Fruit fly (Drosophila melanogaster) whole organism, embryonic: ENCODE measurements around the gene CG42240.

Experiments used
- Abd-B ChIP-seq: fragments of 200-800 bp; sonication (Bioruptor generic); optimal IDR thresholded peaks from 2 replicates; lab custom pipeline; 2018; ENCODE audit warnings: missing biosample characterization, mild to moderate bottlenecking, missing genetic modification characterization, moderate library complexity
- Blimp-1 ChIP-seq: fragments of 200-800 bp; sonication (Bioruptor generic); optimal IDR thresholded peaks from 3 replicates; lab custom pipeline; 2018; ENCODE audit warnings: missing biosample characterization, missing genetic modification characterization, mild to moderate bottlenecking, moderate library complexity, missing genetic modification reagents
- BtbVII ChIP-seq: fragments of 200-800 bp; sonication (Bioruptor generic); optimal IDR thresholded peaks from 3 replicates; lab custom pipeline; 2017; ENCODE audit warnings: missing biosample characterization, mild to moderate bottlenecking, missing genetic modification characterization
- CG10431 ChIP-seq: fragments of 200-800 bp; sonication (Bioruptor generic); optimal IDR thresholded peaks from 3 replicates; lab custom pipeline; 2018; ENCODE audit warnings: missing biosample characterization, mild to moderate bottlenecking, missing genetic modification characterization
- CG11093 ChIP-seq: fragments of 200-800 bp; sonication (Bioruptor generic); IDR thresholded peaks from 3 replicates; pipeline ENCODE4 v1.3.6; 2022; ENCODE audit warnings: missing biosample characterization, missing genetic modification characterization
- CG11456 ChIP-seq: fragments of 200-800 bp; sonication (Bioruptor generic); IDR thresholded peaks from 3 replicates; pipeline ENCODE4 v1.3.6; 2022; ENCODE audit warnings: missing biosample characterization, missing genetic modification characterization
- CG14710 ChIP-seq: fragments of 200-800 bp; sonication (Bioruptor generic); optimal IDR thresholded peaks from 3 replicates; lab custom pipeline; 2019; ENCODE audit warnings: missing biosample characterization, mild to moderate bottlenecking, missing genetic modification characterization, moderate library complexity
- CG16813 ChIP-seq: fragments of 200-800 bp; sonication (Bioruptor generic); IDR thresholded peaks from 3 replicates; pipeline ENCODE4 v1.3.6; 2022; ENCODE audit warnings: missing biosample characterization, missing genetic modification characterization; ENCODE audit not compliant: partially characterized antibody
- CG16863 ChIP-seq: fragments of 200-800 bp; sonication (Bioruptor generic); optimal IDR thresholded peaks from 3 replicates; lab custom pipeline; 2016; ENCODE audit warnings: missing biosample characterization, missing genetic modification characterization
- CG17328 ChIP-seq: fragments of 200-800 bp; sonication (Bioruptor generic); IDR thresholded peaks from 2 replicates; pipeline ENCODE4 v1.3.6; 2022; ENCODE audit warnings: missing biosample characterization, missing genetic modification characterization
- CG30020 ChIP-seq: fragments of 200-800 bp; optimal IDR thresholded peaks from 2 replicates; lab custom pipeline; 2019; ENCODE audit warnings: missing biosample characterization, mild to moderate bottlenecking, missing genetic modification characterization, moderate library complexity
- CG31224 ChIP-seq: fragments of 200-800 bp; sonication (Bioruptor generic); IDR thresholded peaks from 2 replicates; pipeline ENCODE4 v1.3.6; 2022; ENCODE audit warnings: missing biosample characterization, missing genetic modification characterization
- CG34422 ChIP-seq: fragments of 200-800 bp; sonication (Bioruptor generic); IDR thresholded peaks from 3 replicates; pipeline ENCODE4 v1.3.6; 2022; ENCODE audit warnings: missing biosample characterization, missing genetic modification characterization
- CG43689 ChIP-seq: fragments of 200-800 bp; sonication (Bioruptor generic); IDR thresholded peaks from 2 replicates; pipeline ENCODE4 v1.3.6; 2022; ENCODE audit warnings: missing biosample characterization, missing genetic modification characterization
- CG4707 ChIP-seq: fragments of 200-800 bp; sonication (Bioruptor generic); optimal IDR thresholded peaks from 2 replicates; lab custom pipeline; 2018; ENCODE audit warnings: missing biosample characterization, mild to moderate bottlenecking, missing genetic modification characterization, moderate library complexity
- CG6654 ChIP-seq: fragments of 200-800 bp; sonication (Bioruptor generic); optimal IDR thresholded peaks from 2 replicates; lab custom pipeline; 2017; ENCODE audit warnings: missing biosample characterization, mild to moderate bottlenecking, missing genetic modification characterization
- CG6683 ChIP-seq: fragments of 200-800 bp; sonication (Bioruptor generic); optimal IDR thresholded peaks from 2 replicates; lab custom pipeline; 2017; ENCODE audit warnings: missing biosample characterization, mild to moderate bottlenecking, missing genetic modification characterization, missing genetic modification reagents
- CG7963 ChIP-seq: fragments of 200-800 bp; sonication (Bioruptor generic); IDR thresholded peaks from 3 replicates; pipeline ENCODE4 v1.3.6; 2022; ENCODE audit warnings: missing biosample characterization, missing genetic modification characterization; ENCODE audit not compliant: partially characterized antibody
- CG8359 ChIP-seq: fragments of 200-800 bp; sonication (Bioruptor generic); optimal IDR thresholded peaks from 2 replicates; lab custom pipeline; 2017; ENCODE audit warnings: missing biosample characterization, mild to moderate bottlenecking, missing genetic modification characterization, borderline replicate concordance
- E2f1 ChIP-seq: fragments of 200-800 bp; sonication (Bioruptor generic); IDR thresholded peaks from 2 replicates; pipeline ENCODE4 v1.3.6; 2022; ENCODE audit warnings: missing biosample characterization, missing genetic modification characterization
- HLH3B ChIP-seq: fragments of 200-800 bp; sonication (Bioruptor generic); IDR thresholded peaks from 2 replicates; pipeline ENCODE4 v1.3.6; 2022; ENCODE audit warnings: missing biosample characterization, missing genetic modification characterization
- HLHmδ ChIP-seq: fragments of 200-800 bp; sonication (Bioruptor generic); optimal IDR thresholded peaks from 2 replicates; lab custom pipeline; 2018; ENCODE audit warnings: missing biosample characterization, mild to moderate bottlenecking, missing genetic modification characterization, moderate library complexity
- MESR4 ChIP-seq: fragments of 200-800 bp; sonication (Bioruptor generic); optimal IDR thresholded peaks from 2 replicates; lab custom pipeline; 2018; ENCODE audit warnings: missing biosample characterization, mild to moderate bottlenecking, missing genetic modification characterization, moderate library complexity
- NC2β ChIP-seq: fragments of 200-800 bp; sonication (Bioruptor generic); optimal IDR thresholded peaks from 2 replicates; lab custom pipeline; 2016; ENCODE audit warnings: missing biosample characterization, missing genetic modification characterization
- Poxn ChIP-seq: fragments of 200-800 bp; sonication (Bioruptor generic); IDR thresholded peaks from 2 replicates; pipeline ENCODE4 v1.3.6; 2022; ENCODE audit warnings: missing biosample characterization, missing genetic modification characterization
- Ptx1 ChIP-seq: fragments of 200-800 bp; sonication (Bioruptor generic); IDR thresholded peaks from 2 replicates; pipeline ENCODE4 v1.3.6; 2022; ENCODE audit warnings: missing biosample characterization, missing genetic modification characterization
- Xbp1 ChIP-seq: fragments of 200-800 bp; sonication (Bioruptor generic); optimal IDR thresholded peaks from 3 replicates; lab custom pipeline; 2016; ENCODE audit warnings: missing biosample characterization, mild to moderate bottlenecking, missing genetic modification characterization
- bsh ChIP-seq, 2 experiments: fragments of 200-800 bp; sonication (Bioruptor generic); optimal IDR thresholded peaks; 2 replicates each; lab custom pipeline; 2017 to 2018; ENCODE audit warnings: mild to moderate bottlenecking in 2 of 2, missing biosample characterization in 2 of 2, missing genetic modification characterization in 2 of 2, moderate library complexity in 1 of 2
- caup ChIP-seq: fragments of 200-800 bp; sonication (Bioruptor generic); optimal IDR thresholded peaks from 3 replicates; lab custom pipeline; 2017; ENCODE audit warnings: missing biosample characterization, mild to moderate bottlenecking, missing genetic modification characterization, moderate library complexity; ENCODE audit not compliant: severe bottlenecking
- chinmo ChIP-seq: fragments of 200-800 bp; sonication (Bioruptor generic); IDR thresholded peaks from 4 replicates; pipeline ENCODE4 v1.3.6; 2022; ENCODE audit warnings: missing biosample characterization, missing genetic modification characterization; ENCODE audit not compliant: partially characterized antibody
- crol ChIP-seq: fragments of 200-800 bp; sonication (Bioruptor generic); IDR thresholded peaks from 2 replicates; pipeline ENCODE4 v1.3.6; 2022; ENCODE audit warnings: missing biosample characterization, missing genetic modification characterization
- eve ChIP-seq, 2 experiments: fragments of >200 bp; optimal IDR thresholded peaks; 2 replicates each; lab custom pipeline; 2017; ENCODE audit warnings: missing biosample characterization in 2 of 2, missing genetic modification characterization in 2 of 2
- fd96Cb ChIP-seq: fragments of 200-800 bp; sonication (Bioruptor generic); optimal IDR thresholded peaks from 2 replicates; lab custom pipeline; 2018; ENCODE audit warnings: missing biosample characterization, mild to moderate bottlenecking, missing genetic modification characterization, moderate library complexity
- gfzf ChIP-seq: fragments of 200-800 bp; sonication (Bioruptor generic); optimal IDR thresholded peaks from 2 replicates; lab custom pipeline; 2016; ENCODE audit warnings: missing biosample characterization, mild to moderate bottlenecking, missing genetic modification characterization, moderate library complexity
- her ChIP-seq: fragments of 200-800 bp; sonication (Bioruptor generic); optimal IDR thresholded peaks from 2 replicates; lab custom pipeline; 2016; ENCODE audit warnings: missing biosample characterization, missing genetic modification characterization
- inv ChIP-seq: fragments of 200-800 bp; sonication (Bioruptor generic); IDR thresholded peaks from 2 replicates; pipeline ENCODE4 v1.3.6; 2022; ENCODE audit warnings: missing biosample characterization, missing genetic modification characterization; ENCODE audit not compliant: partially characterized antibody
- ken ChIP-seq: fragments of 200-800 bp; sonication (Bioruptor generic); IDR thresholded peaks from 3 replicates; pipeline ENCODE4 v1.3.6; 2022; ENCODE audit warnings: missing biosample characterization, missing genetic modification characterization
- klu ChIP-seq: fragments of 200-800 bp; sonication (Bioruptor generic); IDR thresholded peaks from 2 replicates; pipeline ENCODE4 v1.3.6; 2022; ENCODE audit warnings: missing biosample characterization, missing genetic modification characterization
- mam ChIP-seq: fragments of 200-800 bp; sonication (Bioruptor generic); optimal IDR thresholded peaks from 3 replicates; lab custom pipeline; 2016; ENCODE audit warnings: missing biosample characterization, missing genetic modification characterization
- mirr ChIP-seq: fragments of 200-800 bp; sonication (Bioruptor generic); optimal IDR thresholded peaks from 3 replicates; lab custom pipeline; 2018; ENCODE audit warnings: missing biosample characterization, mild to moderate bottlenecking, missing genetic modification characterization
- mld ChIP-seq: fragments of 200-800 bp; sonication (Bioruptor generic); IDR thresholded peaks from 3 replicates; pipeline ENCODE4 v1.3.6; 2022; ENCODE audit warnings: missing biosample characterization, missing genetic modification characterization; ENCODE audit not compliant: partially characterized antibody
- nau ChIP-seq: fragments of 200-800 bp; sonication (Bioruptor generic); optimal IDR thresholded peaks from 3 replicates; lab custom pipeline; 2017; ENCODE audit warnings: missing biosample characterization, mild to moderate bottlenecking, missing genetic modification characterization, missing genetic modification reagents
- otp ChIP-seq: fragments of 200-800 bp; sonication (Bioruptor generic); IDR thresholded peaks from 3 replicates; pipeline ENCODE4, ENCODE4 v1.3.6; 2022; ENCODE audit warnings: missing biosample characterization, missing genetic modification characterization
- pfk ChIP-seq: fragments of 200-800 bp; sonication (Bioruptor generic); optimal IDR thresholded peaks from 2 replicates; lab custom pipeline; 2018; ENCODE audit warnings: missing biosample characterization, mild to moderate bottlenecking, missing genetic modification characterization, moderate library complexity
- pita ChIP-seq: fragments of 200-800 bp; sonication (Bioruptor generic); optimal IDR thresholded peaks from 2 replicates; lab custom pipeline; 2017; ENCODE audit warnings: missing biosample characterization, mild to moderate bottlenecking, missing genetic modification characterization
- sens ChIP-seq: fragments of 200-800 bp; sonication (Bioruptor generic); peaks from one replicate; lab custom pipeline; 2016; ENCODE audit warnings: missing biosample characterization, missing genetic modification characterization
- sens-2 ChIP-seq: fragments of 200-800 bp; sonication (Bioruptor generic); IDR thresholded peaks from 2 replicates; pipeline ENCODE4 v1.3.6; 2022; ENCODE audit warnings: missing biosample characterization, missing genetic modification characterization
- shn ChIP-seq: fragments of 200-800 bp; sonication (Bioruptor generic); optimal IDR thresholded peaks from 3 replicates; lab custom pipeline; 2016; ENCODE audit warnings: missing biosample characterization, missing genetic modification characterization
- tio ChIP-seq: fragments of 200-800 bp; sonication (Bioruptor generic); optimal IDR thresholded peaks from 2 replicates; lab custom pipeline; 2017; ENCODE audit warnings: missing biosample characterization, missing genetic modification characterization, inconsistent platforms
- tll ChIP-seq, 2 experiments: fragments of 200-800 bp in 1 of 2; fragments of >200 bp in 1 of 2; sonication (Bioruptor generic) in 1 of 2; optimal IDR thresholded peaks; 2 replicates each; lab custom pipeline; 2017 to 2019; ENCODE audit warnings: missing biosample characterization in 2 of 2, missing genetic modification characterization in 2 of 2, mild to moderate bottlenecking in 1 of 2, moderate library complexity in 1 of 2

Gene CG42240

dm6 chrX:6375636-6376035 lies 45.0 kb downstream of the CG42240 start (continued):
- TF ChIP-seq CG11456 (GFP tag; lab: Robert Waterston, UW) (no peak), CG7963 (GFP tag; lab: Robert Waterston, UW) (no peak), CG8359 (GFP tag; lab: Kevin White, UChicago) (no peak), CG4707 (GFP tag; lab: Kevin White, UChicago) (no peak), CG43689 (GFP tag; lab: Robert Waterston, UW) (0 out of 2 replicates have a peak, but pooled peaks have one; percentile 14), MESR4 (no peak), Blimp-1 (peak; percentile 36), Abd-B (peak; percentile 0), CG30020 (tag; lab: Kevin White, UChicago) (no peak), her (peak; percentile 21), inv (GFP tag; lab: Robert Waterston, UW) (no peak), shn (GFP tag; lab: Kevin White, UChicago) (no peak), ken (GFP tag; lab: Robert Waterston, UW) (no peak), Ptx1 (peak; percentile 57), CG16863 (GFP tag; lab: Kevin White, UChicago) (peak; percentile 6), tll (GFP tag; optimal IDR thresholded peaks at IDR 0.05; lab: Kevin White, UChicago) (no peak), BtbVII (GFP tag; lab: Kevin White, UChicago) (peak; percentile 26), CG11093 (GFP tag; lab: Robert Waterston, UW) (no peak), mld (no peak), chinmo (GFP tag; lab: Robert Waterston, UW) (no peak), E2f1 (GFP tag; lab: Robert Waterston, UW) (peak; percentile 51), NC2β (GFP tag; lab: Kevin White, UChicago) (no peak), CG6654 (GFP tag; lab: Kevin White, UChicago) (no peak), sens (peak; percentile 82), otp (GFP tag; lab: Robert Waterston, UW) (peak; percentile 30; the same call in 1 of the 3 replicates), CG6683 (no peak), sens-2 (GFP tag; lab: Robert Waterston, UW) (no peak), CG10431 (no peak), pita (GFP tag; lab: Kevin White, UChicago) (no peak), caup (GFP tag; lab: Kevin White, UChicago) (peak; percentile 50), CG34422 (GFP tag; lab: Robert Waterston, UW) (no peak), CG17328 (GFP tag; lab: Robert Waterston, UW) (peak; percentile 41; the same call in 1 of the 2 replicates), mirr (GFP tag; lab: Kevin White, UChicago) (no peak), nau (GFP tag; lab: Kevin White, UChicago) (no peak), gfzf (GFP tag; lab: Kevin White, UChicago) (no peak), bsh (GFP tag; optimal IDR thresholded peaks at IDR 0.05; lab: Kevin White, UChicago) (peak in 1 of 2 experiments; percentile 40), HLHmδ (GFP tag; lab: Kevin White, UChicago) (no peak), crol (GFP tag; lab: Robert Waterston, UW) (no peak), tio (GFP tag; lab: Kevin White, UChicago) (no peak), CG31224 (GFP tag; lab: Robert Waterston, UW) (no peak), klu (GFP tag; lab: Robert Waterston, UW) (0 out of 2 replicates have a peak, but pooled peaks have one; percentile 17), CG16813 (no peak), CG14710 (peak; percentile 12), pfk (no peak), HLH3B (GFP tag; lab: Robert Waterston, UW) (0 out of 2 replicates have a peak, but pooled peaks have one; percentile 25), eve (GFP tag; optimal IDR thresholded peaks at IDR 0.05; lab: Kevin White, UChicago) (no peak), mam (peak; percentile 61), Poxn (no peak), Xbp1 (GFP tag; lab: Kevin White, UChicago) (peak; percentile 41), fd96Cb (peak; percentile 49)
